Fruit fly (Drosophila melanogaster) whole organism, embryonic: ENCODE data around the gene mora.

Experiments used
- Adf1 ChIP-seq: fragments of 200-800 bp; sonication (Bioruptor generic); IDR thresholded peaks from 2 replicates; pipeline ENCODE4 v1.3.6; 2022; ENCODE audit warnings: missing biosample characterization, missing genetic modification characterization
- Aef1 ChIP-seq: fragments of 200-800 bp; sonication (Bioruptor generic); IDR thresholded peaks from 3 replicates; pipeline ENCODE4 v1.3.6; 2022; ENCODE audit warnings: missing biosample characterization, missing genetic modification characterization
- B-H2 ChIP-seq: fragments of 200-800 bp; sonication (Bioruptor generic); optimal IDR thresholded peaks from 2 replicates; lab custom pipeline; 2018; ENCODE audit warnings: missing biosample characterization, mild to moderate bottlenecking, missing genetic modification characterization
- CG10543 ChIP-seq: fragments of 200-800 bp; sonication (Bioruptor generic); optimal IDR thresholded peaks from 3 replicates; lab custom pipeline; 2017; ENCODE audit warnings: missing biosample characterization, mild to moderate bottlenecking, missing genetic modification characterization, moderate library complexity
- CG11085 ChIP-seq: fragments of 200-800 bp; sonication (Bioruptor generic); IDR thresholded peaks from 2 replicates; pipeline ENCODE4 v1.3.6; 2022; ENCODE audit warnings: missing biosample characterization, missing genetic modification characterization
- CG11696 ChIP-seq: fragments of 200-800 bp; sonication (Bioruptor generic); IDR thresholded peaks from 2 replicates; pipeline ENCODE4 v1.3.6; 2022; ENCODE audit warnings: missing biosample characterization, missing genetic modification characterization
- CG13424 ChIP-seq: fragments of 200-800 bp; sonication (Bioruptor generic); optimal IDR thresholded peaks from 2 replicates; lab custom pipeline; 2019; ENCODE audit warnings: missing biosample characterization, mild to moderate bottlenecking, missing genetic modification characterization, moderate library complexity
- CG14441 ChIP-seq: fragments of 200-800 bp; sonication (Bioruptor generic); IDR thresholded peaks from 2 replicates; pipeline ENCODE4 v1.3.6; 2022; ENCODE audit warnings: missing biosample characterization, missing genetic modification characterization
- CG17829 ChIP-seq: fragments of 200-800 bp; optimal IDR thresholded peaks from 2 replicates; lab custom pipeline; 2019; ENCODE audit warnings: missing biosample characterization, mild to moderate bottlenecking, missing genetic modification characterization, moderate library complexity
- CG1792 ChIP-seq: fragments of 200-800 bp; sonication (Bioruptor generic); optimal IDR thresholded peaks from 2 replicates; lab custom pipeline; 2016; ENCODE audit warnings: missing biosample characterization, missing genetic modification characterization
- CG18476 ChIP-seq: fragments of 200-800 bp; sonication (Bioruptor generic); optimal IDR thresholded peaks from 2 replicates; lab custom pipeline; 2016; ENCODE audit warnings: missing biosample characterization, mild to moderate bottlenecking, missing genetic modification characterization
- CG2199 ChIP-seq: fragments of 200-800 bp; sonication (Bioruptor generic); IDR thresholded peaks from 3 replicates; pipeline ENCODE4 v1.3.6; 2022; ENCODE audit warnings: missing biosample characterization, missing genetic modification characterization
- CG31365 ChIP-seq: fragments of 200-800 bp; sonication (Bioruptor generic); optimal IDR thresholded peaks from 2 replicates; lab custom pipeline; 2018; ENCODE audit warnings: missing biosample characterization, mild to moderate bottlenecking, missing genetic modification characterization
- CG32532 ChIP-seq: fragments of 200-800 bp; sonication (Bioruptor generic); IDR thresholded peaks from 2 replicates; pipeline ENCODE4 v1.3.6; 2022; ENCODE audit warnings: missing biosample characterization, missing genetic modification characterization
- CG3838 ChIP-seq: fragments of 200-800 bp; sonication (Bioruptor generic); optimal IDR thresholded peaks from 3 replicates; lab custom pipeline; 2016; ENCODE audit warnings: missing biosample characterization, missing genetic modification characterization
- CG6254 ChIP-seq: fragments of 200-800 bp; sonication (Bioruptor generic); optimal IDR thresholded peaks from 3 replicates; lab custom pipeline; 2017; ENCODE audit warnings: mild to moderate bottlenecking, missing biosample characterization, missing genetic modification reagents, missing genetic modification characterization
- CG6272 ChIP-seq: fragments of 200-800 bp; sonication (Bioruptor generic); IDR thresholded peaks from 2 replicates; pipeline ENCODE4 v1.3.6; 2022; ENCODE audit warnings: missing biosample characterization, missing genetic modification characterization
- CG6689 ChIP-seq: fragments of 200-800 bp; sonication (Bioruptor generic); IDR thresholded peaks from 2 replicates; pipeline ENCODE4 v1.3.6; 2022; ENCODE audit warnings: missing biosample characterization, missing genetic modification characterization
- CG7928 ChIP-seq: fragments of 200-800 bp; sonication (Bioruptor generic); optimal IDR thresholded peaks from 2 replicates; lab custom pipeline; 2017; ENCODE audit warnings: missing biosample characterization, mild to moderate bottlenecking, missing genetic modification characterization
- CG8359 ChIP-seq: fragments of 200-800 bp; sonication (Bioruptor generic); optimal IDR thresholded peaks from 2 replicates; lab custom pipeline; 2017; ENCODE audit warnings: missing biosample characterization, mild to moderate bottlenecking, missing genetic modification characterization, borderline replicate concordance
- CG9727 ChIP-seq: fragments of 200-800 bp; sonication (Bioruptor generic); optimal IDR thresholded peaks from 3 replicates; lab custom pipeline; 2017; ENCODE audit warnings: missing biosample characterization, mild to moderate bottlenecking, missing genetic modification characterization
- Dbx ChIP-seq: fragments of 200-800 bp; sonication (Bioruptor generic); IDR thresholded peaks from 3 replicates; pipeline ENCODE4 v1.3.6; 2022; ENCODE audit warnings: missing biosample characterization, missing genetic modification characterization
- Dip2 ChIP-seq: fragments of 200-800 bp; sonication (Bioruptor generic); IDR thresholded peaks from 2 replicates; pipeline ENCODE4 v1.3.6; 2022; ENCODE audit warnings: missing biosample characterization, missing genetic modification characterization
- Eip74EF ChIP-seq, 2 experiments: fragments of 200-800 bp in 1 of 2; fragments of >200 bp in 1 of 2; sonication (Bioruptor generic) in 1 of 2; optimal IDR thresholded peaks; 2 replicates each; lab custom pipeline; 2017 to 2019; ENCODE audit warnings: missing biosample characterization in 2 of 2, missing genetic modification characterization in 2 of 2, mild to moderate bottlenecking in 1 of 2, moderate library complexity in 1 of 2
- Fer1 ChIP-seq: fragments of 200-800 bp; sonication (Bioruptor generic); optimal IDR thresholded peaks from 2 replicates; lab custom pipeline; 2017; ENCODE audit warnings: missing biosample characterization, mild to moderate bottlenecking, missing genetic modification characterization
- Fer2 ChIP-seq: fragments of 200-800 bp; sonication (Bioruptor generic); optimal IDR thresholded peaks from 2 replicates; lab custom pipeline; 2018; ENCODE audit warnings: missing biosample characterization, mild to moderate bottlenecking, missing genetic modification characterization, moderate library complexity
- GATAe ChIP-seq: fragments of 200-800 bp; sonication (Bioruptor generic); conservative IDR thresholded peaks from 2 replicates; pipeline ENCODE4 v1.3.6; 2022; ENCODE audit warnings: missing biosample characterization, missing genetic modification characterization
- MBD-R2 ChIP-seq: fragments of 200-800 bp; sonication (Bioruptor generic); IDR thresholded peaks from 2 replicates; pipeline ENCODE4 v1.3.6; 2022; ENCODE audit warnings: missing biosample characterization, missing genetic modification characterization
- MTF-1 ChIP-seq: fragments of 200-800 bp; sonication (Bioruptor generic); optimal IDR thresholded peaks from 2 replicates; lab custom pipeline; 2018; ENCODE audit warnings: missing biosample characterization, mild to moderate bottlenecking, missing genetic modification characterization, borderline replicate concordance
- Mrtf ChIP-seq: fragments of 200-800 bp; sonication (Bioruptor generic); IDR thresholded peaks from 3 replicates; pipeline ENCODE4 v1.3.6; 2022; ENCODE audit warnings: missing biosample characterization, missing genetic modification characterization
- NFAT ChIP-seq: fragments of 200-800 bp; sonication (Bioruptor generic); IDR thresholded peaks from 2 replicates; pipeline ENCODE4 v1.3.6; 2022; ENCODE audit warnings: missing biosample characterization, missing genetic modification characterization
- Pdp1 ChIP-seq, 2 experiments: fragments of 200-800 bp; sonication (Bioruptor generic); optimal IDR thresholded peaks; 3 replicates each; lab custom pipeline; 2016; ENCODE audit warnings: missing biosample characterization in 2 of 2, missing genetic modification characterization in 2 of 2, mild to moderate bottlenecking in 1 of 2, moderate library complexity in 1 of 2
- Rfx ChIP-seq: fragments of 200-800 bp; sonication (Bioruptor generic); IDR thresholded peaks from 2 replicates; pipeline ENCODE4 v1.3.6; 2022; ENCODE audit warnings: missing biosample characterization, missing genetic modification characterization
- Scr ChIP-seq: fragments of 200-800 bp; sonication (Bioruptor generic); IDR thresholded peaks from 2 replicates; pipeline ENCODE4 v1.3.6; 2022; ENCODE audit warnings: missing biosample characterization, missing genetic modification characterization; ENCODE audit not compliant: partially characterized antibody
- caup ChIP-seq: fragments of 200-800 bp; sonication (Bioruptor generic); optimal IDR thresholded peaks from 3 replicates; lab custom pipeline; 2017; ENCODE audit warnings: missing biosample characterization, mild to moderate bottlenecking, missing genetic modification characterization, moderate library complexity; ENCODE audit not compliant: severe bottlenecking
- crc ChIP-seq: fragments of 200-800 bp; sonication (Bioruptor generic); optimal IDR thresholded peaks from 2 replicates; lab custom pipeline; 2016; ENCODE audit warnings: missing biosample characterization, missing genetic modification characterization
- fd3F ChIP-seq: fragments of 200-800 bp; sonication (Bioruptor generic); optimal IDR thresholded peaks from 2 replicates; lab custom pipeline; 2018; ENCODE audit warnings: missing biosample characterization, mild to moderate bottlenecking, missing genetic modification characterization, moderate library complexity
- fd96Cb ChIP-seq: fragments of 200-800 bp; sonication (Bioruptor generic); optimal IDR thresholded peaks from 2 replicates; lab custom pipeline; 2018; ENCODE audit warnings: missing biosample characterization, mild to moderate bottlenecking, missing genetic modification characterization, moderate library complexity
- gcm2 ChIP-seq: fragments of 200-800 bp; sonication (Bioruptor generic); optimal IDR thresholded peaks from 2 replicates; lab custom pipeline; 2016; ENCODE audit warnings: missing biosample characterization, missing genetic modification characterization
- gfzf ChIP-seq: fragments of 200-800 bp; sonication (Bioruptor generic); optimal IDR thresholded peaks from 2 replicates; lab custom pipeline; 2016; ENCODE audit warnings: missing biosample characterization, mild to moderate bottlenecking, missing genetic modification characterization, moderate library complexity
- hth ChIP-seq: fragments of >200 bp; optimal IDR thresholded peaks from 2 replicates; lab custom pipeline; 2017; ENCODE audit warnings: inconsistent platforms
- nmo ChIP-seq: fragments of 200-800 bp; sonication (Bioruptor generic); optimal IDR thresholded peaks from 2 replicates; lab custom pipeline; 2018; ENCODE audit warnings: missing biosample characterization, mild to moderate bottlenecking, missing genetic modification characterization, moderate library complexity
- pros ChIP-seq: fragments of 200-800 bp; sonication (Bioruptor generic); optimal IDR thresholded peaks from 3 replicates; lab custom pipeline; 2019; ENCODE audit warnings: missing biosample characterization, mild to moderate bottlenecking, missing genetic modification characterization, moderate library complexity
- seq ChIP-seq: fragments of 200-800 bp; sonication (Bioruptor generic); IDR thresholded peaks from 2 replicates; pipeline ENCODE4 v1.3.6; 2022; ENCODE audit warnings: missing biosample characterization, missing genetic modification characterization
- sr ChIP-seq: fragments of 200-800 bp; sonication (Bioruptor generic); IDR thresholded peaks from 3 replicates; pipeline ENCODE4 v1.3.6; 2022; ENCODE audit warnings: missing biosample characterization, missing genetic modification characterization
- stwl ChIP-seq: fragments of 200-800 bp; sonication (Bioruptor generic); optimal IDR thresholded peaks from 3 replicates; lab custom pipeline; 2018; ENCODE audit warnings: missing biosample characterization, mild to moderate bottlenecking, missing genetic modification characterization, moderate library complexity
- ttk ChIP-seq: fragments of 200-800 bp; sonication (Bioruptor generic); IDR thresholded peaks from 2 replicates; pipeline ENCODE4 v2.1.2; 2022; ENCODE audit warnings: missing biosample characterization, missing genetic modification characterization
- wdn ChIP-seq: fragments of 200-800 bp; sonication (Bioruptor generic); IDR thresholded peaks from 2 replicates; pipeline ENCODE4 v1.3.6; 2022; ENCODE audit warnings: missing biosample characterization, missing genetic modification characterization

mora gene

DNA sequence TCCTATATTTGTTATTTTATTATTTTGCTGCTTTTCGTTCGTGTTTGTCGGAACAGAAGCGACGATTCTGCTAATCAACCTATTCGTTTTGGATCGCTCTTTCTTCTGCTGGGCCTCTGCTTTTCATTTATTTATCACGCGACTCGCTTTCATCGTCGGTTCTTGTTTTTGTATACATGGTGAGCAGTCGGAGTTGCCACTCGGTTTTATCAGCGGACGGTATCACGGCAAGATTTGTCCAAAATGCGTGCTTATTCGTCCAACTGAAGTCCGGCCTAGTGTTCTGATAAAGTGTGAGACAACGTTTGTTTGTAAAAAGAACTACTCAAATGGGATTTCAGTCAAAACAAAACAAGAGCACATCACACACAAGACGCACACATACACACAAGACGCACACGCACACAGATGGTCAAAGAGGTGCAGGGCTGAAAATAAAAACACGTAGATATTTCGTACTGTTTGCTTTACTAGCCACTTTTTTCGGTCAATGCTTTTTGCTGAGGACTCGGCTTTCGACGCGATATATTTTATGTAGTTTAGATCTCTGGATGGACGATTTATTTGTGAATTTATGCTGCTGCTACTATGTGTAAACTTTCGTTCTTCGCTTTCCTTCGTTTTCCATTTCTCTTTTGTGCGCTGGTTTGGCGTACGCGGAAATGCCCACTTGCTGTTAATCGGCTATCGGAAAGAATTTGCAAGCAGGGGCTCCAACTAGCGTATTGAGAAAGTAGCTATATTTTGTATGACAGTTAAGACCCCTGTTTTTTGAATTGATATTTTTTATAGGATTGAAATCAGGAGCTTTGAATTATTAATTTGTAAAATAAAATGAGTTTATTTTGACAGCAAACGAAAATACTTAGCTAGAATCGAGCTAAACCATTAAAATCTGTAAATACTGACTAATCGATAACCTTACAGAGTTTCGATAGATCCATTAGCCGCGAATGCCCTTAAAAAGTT lies 35.5 kb downstream of the mora start, which contains the start of gene twin (continued):
- peak; percentile 46 for TF ChIP-seq CG18476 (GFP tag; lab: Kevin White, UChicago)
- no peak for TF ChIP-seq crc (GFP tag; lab: Kevin White, UChicago)
- no peak for TF ChIP-seq ttk (GFP tag; lab: Robert Waterston, UW)
- TF ChIP-seq Dip2 (GFP tag; lab: Robert Waterston, UW) = no peak
- TF ChIP-seq NFAT = peak; percentile 76
- peak; percentile 69 for TF ChIP-seq CG32532 (GFP tag; lab: Robert Waterston, UW)
- TF ChIP-seq B-H2 (GFP tag; lab: Kevin White, UChicago) = peak; percentile 67
- peak; percentile 22 for TF ChIP-seq caup (GFP tag; lab: Kevin White, UChicago)
- TF ChIP-seq Mrtf (GFP tag; lab: Robert Waterston, UW) = no peak
- TF ChIP-seq GATAe (GFP tag; lab: Robert Waterston, UW) = no peak
- peak; percentile 29; the same call in 1 of the 2 replicates for TF ChIP-seq wdn (GFP tag; lab: Robert Waterston, UW)
- TF ChIP-seq fd3F (GFP tag; lab: Kevin White, UChicago) = peak; percentile 43
- TF ChIP-seq CG3838 (GFP tag; lab: Kevin White, UChicago) = peak; percentile 4
- peak; percentile 79 for TF ChIP-seq Scr (GFP tag; lab: Robert Waterston, UW)
- no peak for TF ChIP-seq CG6254 (GFP tag; lab: Kevin White, UChicago)
- peak; percentile 13 for TF ChIP-seq CG10543
- peak; percentile 77 for TF ChIP-seq CG13424 (tag; lab: Kevin White, UChicago)
- peak; percentile 42; the same call in 1 of the 3 replicates for TF ChIP-seq Dbx (GFP tag; lab: Robert Waterston, UW)
- TF ChIP-seq seq = no peak
- TF ChIP-seq nmo (GFP tag; lab: Kevin White, UChicago) = peak; percentile 75
- peak; percentile 78 for TF ChIP-seq CG7928 (GFP tag; lab: Kevin White, UChicago)
- no peak for TF ChIP-seq pros (GFP tag; lab: Kevin White, UChicago)
- TF ChIP-seq CG11085 = no peak
- peak; percentile 34 for TF ChIP-seq CG9727 (GFP tag; lab: Kevin White, UChicago)
- TF ChIP-seq Rfx = peak; percentile 82
- peak; percentile 58; the same call in 1 of the 2 replicates for TF ChIP-seq MBD-R2 (GFP tag; lab: Robert Waterston, UW)
- peak in 1 of 2 experiments; percentile 43 for TF ChIP-seq Eip74EF (GFP tag; optimal IDR thresholded peaks at IDR 0.05; lab: Kevin White, UChicago)
- TF ChIP-seq fd96Cb = peak; percentile 21
- TF ChIP-seq CG17829 (tag; lab: Kevin White, UChicago) = peak; percentile 22
- TF ChIP-seq Fer1 (GFP tag; lab: Kevin White, UChicago) = peak; percentile 16
- TF ChIP-seq CG1792 (GFP tag; lab: Kevin White, UChicago) = peak; percentile 24
- TF ChIP-seq sr (GFP tag; lab: Robert Waterston, UW) = no peak
- TF ChIP-seq Aef1 = 0 out of 3 replicates have a peak, but pooled peaks have one; percentile 23
- TF ChIP-seq stwl = peak; percentile 55
- no peak for TF ChIP-seq CG2199
- TF ChIP-seq MTF-1 (GFP tag; lab: Kevin White, UChicago) = no peak
- TF ChIP-seq CG31365 (tag; lab: Kevin White, UChicago) = no peak
- no peak for TF ChIP-seq CG6272 (GFP tag; lab: Robert Waterston, UW)
- no peak for TF ChIP-seq gcm2
- TF ChIP-seq CG11696 = no peak
- TF ChIP-seq Pdp1 (GFP tag; optimal IDR thresholded peaks at IDR 0.05; lab: Kevin White, UChicago) = peak; percentile 51 to 68
- no peak for TF ChIP-seq hth (lab: Kevin White, UChicago)
- no peak for TF ChIP-seq CG8359 (GFP tag; lab: Kevin White, UChicago)
- TF ChIP-seq CG14441 (GFP tag; lab: Robert Waterston, UW) = no peak; the same call in 1 of the 2 replicates
- TF ChIP-seq CG6689 (GFP tag; lab: Robert Waterston, UW) = peak; percentile 53
- TF ChIP-seq Adf1 (GFP tag; lab: Robert Waterston, UW) = peak; percentile 15
- TF ChIP-seq gfzf (GFP tag; lab: Kevin White, UChicago) = peak; percentile 33
- TF ChIP-seq Fer2 (tag; lab: Kevin White, UChicago) = peak; percentile 47
